Fruit fly (Drosophila melanogaster) whole organism, embryonic: Measurements from ENCODE around the gene CG3726.

ENCODE experiments used
- ATbp ChIP-seq: fragments of 200-800 bp; sonication (Bioruptor generic); optimal IDR thresholded peaks from 2 replicates; lab custom pipeline; 2017; ENCODE audit warnings: missing biosample characterization, mild to moderate bottlenecking, missing genetic modification characterization, missing genetic modification reagents
- Bgb ChIP-seq: fragments of 200-800 bp; sonication (Bioruptor generic); IDR thresholded peaks from 2 replicates; pipeline ENCODE4 v1.3.6; 2022; ENCODE audit warnings: missing biosample characterization, missing genetic modification characterization; ENCODE audit not compliant: partially characterized antibody
- CG10366 ChIP-seq: fragments of 200-800 bp; sonication (Bioruptor generic); IDR thresholded peaks from 2 replicates; pipeline ENCODE4 v1.3.6; 2022; ENCODE audit warnings: missing biosample characterization, missing genetic modification characterization
- CG10462 ChIP-seq: fragments of 200-800 bp; sonication (Bioruptor generic); optimal IDR thresholded peaks from 2 replicates; lab custom pipeline; 2016; ENCODE audit warnings: missing biosample characterization, missing genetic modification characterization
- CG12071 ChIP-seq: fragments of 200-800 bp; sonication (Bioruptor generic); optimal IDR thresholded peaks from 3 replicates; lab custom pipeline; 2018; ENCODE audit warnings: missing biosample characterization, mild to moderate bottlenecking, missing genetic modification characterization
- CG12155 ChIP-seq: fragments of 200-800 bp; sonication (Bioruptor generic); optimal IDR thresholded peaks from 3 replicates; lab custom pipeline; 2016; ENCODE audit warnings: missing biosample characterization, missing genetic modification characterization
- CG13775 ChIP-seq: fragments of 200-800 bp; sonication (Bioruptor generic); optimal IDR thresholded peaks from 3 replicates; lab custom pipeline; 2017; ENCODE audit warnings: missing biosample characterization, mild to moderate bottlenecking, missing genetic modification characterization
- CG14050 ChIP-seq: fragments of 200-800 bp; sonication (Bioruptor generic); IDR thresholded peaks from 3 replicates; pipeline ENCODE4 v1.3.6; 2022; ENCODE audit warnings: missing biosample characterization, missing genetic modification characterization
- CG15269 ChIP-seq: fragments of 200-800 bp; sonication (Bioruptor generic); optimal IDR thresholded peaks from 2 replicates; lab custom pipeline; 2018; ENCODE audit warnings: missing biosample characterization, mild to moderate bottlenecking, missing genetic modification characterization, moderate library complexity
- CG1529 ChIP-seq: fragments of 200-800 bp; sonication (Bioruptor generic); optimal IDR thresholded peaks from 3 replicates; lab custom pipeline; 2018; ENCODE audit warnings: missing biosample characterization, missing genetic modification characterization
- CG16813 ChIP-seq: fragments of 200-800 bp; sonication (Bioruptor generic); IDR thresholded peaks from 3 replicates; pipeline ENCODE4 v1.3.6; 2022; ENCODE audit warnings: missing biosample characterization, missing genetic modification characterization; ENCODE audit not compliant: partially characterized antibody
- CG16815 ChIP-seq: fragments of 200-800 bp; sonication (Bioruptor generic); optimal IDR thresholded peaks from 3 replicates; lab custom pipeline; 2017; ENCODE audit warnings: missing biosample characterization, mild to moderate bottlenecking, missing genetic modification characterization
- CG17359 ChIP-seq: fragments of 200-800 bp; sonication (Bioruptor generic); optimal IDR thresholded peaks from 3 replicates; lab custom pipeline; 2018; ENCODE audit warnings: missing biosample characterization, mild to moderate bottlenecking, missing genetic modification characterization, moderate library complexity
- CG17385 ChIP-seq: fragments of 200-800 bp; sonication (Bioruptor generic); optimal IDR thresholded peaks from 3 replicates; lab custom pipeline; 2018; ENCODE audit warnings: missing biosample characterization, mild to moderate bottlenecking, missing genetic modification characterization
- CG32532 ChIP-seq: fragments of 200-800 bp; sonication (Bioruptor generic); IDR thresholded peaks from 2 replicates; pipeline ENCODE4 v1.3.6; 2022; ENCODE audit warnings: missing biosample characterization, missing genetic modification characterization
- CG3995 ChIP-seq: fragments of 200-800 bp; sonication (Bioruptor generic); optimal IDR thresholded peaks from 3 replicates; lab custom pipeline; 2016; ENCODE audit warnings: missing biosample characterization, missing genetic modification characterization
- CG4360 ChIP-seq: fragments of 200-800 bp; sonication (Bioruptor generic); IDR thresholded peaks from 2 replicates; pipeline ENCODE4 v1.3.6; 2022; ENCODE audit warnings: missing biosample characterization, missing genetic modification characterization
- CG5180 ChIP-seq: fragments of 200-800 bp; sonication (Bioruptor generic); optimal IDR thresholded peaks from 3 replicates; lab custom pipeline; 2017; ENCODE audit warnings: missing biosample characterization, missing genetic modification characterization, mild to moderate bottlenecking, moderate library complexity, missing genetic modification reagents
- CG6272 ChIP-seq: fragments of 200-800 bp; sonication (Bioruptor generic); IDR thresholded peaks from 2 replicates; pipeline ENCODE4 v1.3.6; 2022; ENCODE audit warnings: missing biosample characterization, missing genetic modification characterization
- CG6654 ChIP-seq: fragments of 200-800 bp; sonication (Bioruptor generic); optimal IDR thresholded peaks from 2 replicates; lab custom pipeline; 2017; ENCODE audit warnings: missing biosample characterization, mild to moderate bottlenecking, missing genetic modification characterization
- CG6791 ChIP-seq: fragments of 200-800 bp; sonication (Bioruptor generic); IDR thresholded peaks from 3 replicates; pipeline ENCODE4 v1.3.6; 2022; ENCODE audit warnings: missing biosample characterization, missing genetic modification characterization; ENCODE audit not compliant: partially characterized antibody
- CG7928 ChIP-seq: fragments of 200-800 bp; sonication (Bioruptor generic); optimal IDR thresholded peaks from 2 replicates; lab custom pipeline; 2017; ENCODE audit warnings: missing biosample characterization, mild to moderate bottlenecking, missing genetic modification characterization
- CG9876 ChIP-seq: fragments of 200-800 bp; sonication (Bioruptor generic); optimal IDR thresholded peaks from 2 replicates; lab custom pipeline; 2016; ENCODE audit warnings: missing biosample characterization, missing genetic modification characterization
- D19B ChIP-seq: fragments of 200-800 bp; sonication (Bioruptor generic); optimal IDR thresholded peaks from 2 replicates; lab custom pipeline; 2017; ENCODE audit warnings: missing biosample characterization, mild to moderate bottlenecking, missing genetic modification characterization
- Dp ChIP-seq: fragments of 200-800 bp; sonication (Bioruptor generic); optimal IDR thresholded peaks from 2 replicates; lab custom pipeline; 2018; ENCODE audit warnings: missing biosample characterization, mild to moderate bottlenecking, missing genetic modification characterization, moderate library complexity
- Hmx ChIP-seq: fragments of 200-800 bp; sonication (Bioruptor generic); optimal IDR thresholded peaks from 2 replicates; lab custom pipeline; 2016; ENCODE audit warnings: missing biosample characterization, missing genetic modification characterization
- Kr ChIP-seq: fragments of 200-800 bp; sonication (Bioruptor generic); optimal IDR thresholded peaks from 2 replicates; lab custom pipeline; 2017; ENCODE audit warnings: missing biosample characterization, mild to moderate bottlenecking, missing genetic modification characterization
- Optix ChIP-seq: fragments of 200-800 bp; sonication (Bioruptor generic); IDR thresholded peaks from 3 replicates; pipeline ENCODE4 v1.3.6; 2022; ENCODE audit warnings: missing biosample characterization, missing genetic modification characterization
- Sox102F ChIP-seq: fragments of 200-800 bp; sonication (Bioruptor generic); optimal IDR thresholded peaks from 2 replicates; lab custom pipeline; 2018; ENCODE audit warnings: missing biosample characterization, mild to moderate bottlenecking, missing genetic modification characterization, moderate library complexity
- Usf ChIP-seq: fragments of 200-800 bp; sonication (Bioruptor generic); optimal IDR thresholded peaks from 2 replicates; lab custom pipeline; 2017; ENCODE audit warnings: missing genotype, missing biosample characterization, missing genetic modification characterization
- ase ChIP-seq: fragments of 200-800 bp; sonication (Bioruptor generic); IDR thresholded peaks from 3 replicates; pipeline ENCODE4 v1.3.6; 2022; ENCODE audit warnings: missing biosample characterization, missing genetic modification characterization
- bbx ChIP-seq: fragments of 200-800 bp; sonication (Bioruptor generic); IDR thresholded peaks from 2 replicates; pipeline ENCODE4 v1.3.6; 2022; ENCODE audit warnings: missing biosample characterization, missing genetic modification characterization; ENCODE audit not compliant: partially characterized antibody
- croc ChIP-seq: fragments of 200-800 bp; sonication (Bioruptor generic); conservative IDR thresholded peaks from 3 replicates; pipeline ENCODE4 v1.3.6; 2022; ENCODE audit warnings: missing biosample characterization, missing genetic modification characterization
- disco-r ChIP-seq: fragments of 200-800 bp; sonication (Bioruptor generic); optimal IDR thresholded peaks from 2 replicates; lab custom pipeline; 2016; ENCODE audit warnings: missing biosample characterization, missing genetic modification characterization
- en ChIP-seq: fragments of 200-800 bp; sonication (Bioruptor generic); optimal IDR thresholded peaks from 2 replicates; lab custom pipeline; 2016; ENCODE audit warnings: missing biosample characterization, missing genetic modification characterization
- fd96Cb ChIP-seq: fragments of 200-800 bp; sonication (Bioruptor generic); optimal IDR thresholded peaks from 2 replicates; lab custom pipeline; 2018; ENCODE audit warnings: missing biosample characterization, mild to moderate bottlenecking, missing genetic modification characterization, moderate library complexity
- gem ChIP-seq: fragments of 200-800 bp; sonication (Bioruptor generic); optimal IDR thresholded peaks from 2 replicates; lab custom pipeline; 2019; ENCODE audit warnings: missing biosample characterization, mild to moderate bottlenecking, missing genetic modification characterization, moderate library complexity
- hbn ChIP-seq: fragments of 200-800 bp; sonication (Bioruptor generic); IDR thresholded peaks from 2 replicates; pipeline ENCODE4 v1.3.6; 2022; ENCODE audit warnings: missing biosample characterization, missing genetic modification characterization; ENCODE audit not compliant: partially characterized antibody
- ind ChIP-seq: fragments of 200-800 bp; sonication (Bioruptor generic); optimal IDR thresholded peaks from 3 replicates; lab custom pipeline; 2016; ENCODE audit warnings: missing biosample characterization, missing genetic modification characterization
- kni ChIP-seq: fragments of 200-800 bp; sonication (Bioruptor generic); optimal IDR thresholded peaks from 3 replicates; lab custom pipeline; 2017; ENCODE audit warnings: mild to moderate bottlenecking, missing biosample characterization, missing genetic modification reagents, missing genetic modification characterization
- nom ChIP-seq: fragments of 200-800 bp; sonication (Bioruptor generic); optimal IDR thresholded peaks from 2 replicates; lab custom pipeline; 2017; ENCODE audit warnings: missing biosample characterization, missing genetic modification characterization, mild to moderate bottlenecking, moderate library complexity, missing genetic modification reagents
- pzg ChIP-seq: fragments of 200-800 bp; sonication (Bioruptor generic); optimal IDR thresholded peaks from 3 replicates; lab custom pipeline; 2018; ENCODE audit warnings: missing biosample characterization, mild to moderate bottlenecking, missing genetic modification characterization, moderate library complexity
- repo ChIP-seq: fragments of 200-800 bp; sonication (Bioruptor generic); optimal IDR thresholded peaks from 2 replicates; lab custom pipeline; 2016; ENCODE audit warnings: missing biosample characterization, missing genetic modification characterization
- salm ChIP-seq: fragments of 200-800 bp; sonication (Bioruptor generic); optimal IDR thresholded peaks from 2 replicates; lab custom pipeline; 2018; ENCODE audit warnings: missing biosample characterization, mild to moderate bottlenecking, missing genetic modification characterization
- sc ChIP-seq, 3 experiments: fragments of >200 bp in 2 of 3; fragments of 200-800 bp in 1 of 3; sonication (Bioruptor generic) in 1 of 3; optimal IDR thresholded peaks; 2 replicates in 2 of 3; 3 replicates in 1 of 3; lab custom pipeline; 2017; ENCODE audit warnings: mild to moderate bottlenecking in 1 of 3, missing biosample characterization in 1 of 3, missing genetic modification characterization in 1 of 3, missing genetic modification reagents in 1 of 3
- scrt ChIP-seq: fragments of 200-800 bp; sonication (Bioruptor generic); optimal IDR thresholded peaks from 2 replicates; lab custom pipeline; 2018; ENCODE audit warnings: missing biosample characterization, mild to moderate bottlenecking, missing genetic modification characterization, moderate library complexity
- sug ChIP-seq: fragments of 200-800 bp; optimal IDR thresholded peaks from 2 replicates; lab custom pipeline; 2019; ENCODE audit warnings: missing biosample characterization, mild to moderate bottlenecking, missing genetic modification characterization, moderate library complexity
- ttk ChIP-seq: fragments of 200-800 bp; sonication (Bioruptor generic); IDR thresholded peaks from 2 replicates; pipeline ENCODE4 v2.1.2; 2022; ENCODE audit warnings: missing biosample characterization, missing genetic modification characterization
- twi ChIP-seq: fragments of 200-800 bp; optimal IDR thresholded peaks from 2 replicates; lab custom pipeline; 2019; ENCODE audit warnings: missing biosample characterization, mild to moderate bottlenecking, missing genetic modification characterization, moderate library complexity

Gene CG3726

DNA sequence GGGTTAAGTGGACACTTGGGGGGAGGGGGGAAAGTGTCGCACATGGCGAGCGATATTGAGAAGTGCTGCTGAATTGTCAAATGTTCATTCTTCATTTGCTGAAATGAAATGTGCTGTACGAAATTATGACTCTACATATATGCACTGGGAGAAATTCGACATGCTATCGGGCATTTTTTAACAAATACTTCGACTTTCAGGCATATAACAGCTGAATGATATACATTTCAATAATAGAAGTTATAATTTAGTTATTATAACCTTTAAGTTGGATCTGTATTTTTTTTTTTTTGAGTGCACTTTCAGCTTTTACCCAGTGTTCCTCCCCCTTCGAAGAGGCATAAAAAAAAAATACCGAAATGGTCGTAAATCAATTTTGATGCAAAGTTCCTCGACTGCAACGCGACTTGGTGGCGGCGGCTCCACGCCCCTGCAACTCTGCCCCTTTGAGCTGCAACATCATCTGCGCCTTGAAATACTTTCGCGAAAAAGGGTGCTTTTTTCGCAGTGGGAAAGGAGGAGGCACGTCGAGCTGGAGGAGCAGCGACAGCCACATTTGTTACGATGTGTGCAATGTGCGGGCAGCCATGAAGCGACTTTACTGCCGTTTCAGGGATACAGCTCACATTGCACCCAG lies 56.6 kb downstream of the CG3726 start (continued):
- peak; percentile 63 for TF ChIP-seq gem (tag; lab: Kevin White, UChicago)
- no peak for TF ChIP-seq sug (tag; lab: Kevin White, UChicago)
- no peak for TF ChIP-seq pzg (GFP tag; lab: Kevin White, UChicago)
- no peak for TF ChIP-seq Dp
- TF ChIP-seq CG17385 (GFP tag; lab: Kevin White, UChicago), result peak; percentile 1
- no peak for TF ChIP-seq disco-r (GFP tag; lab: Kevin White, UChicago)
- TF ChIP-seq fd96Cb (tag; lab: Kevin White, UChicago), result peak; percentile 32
- peak; percentile 4 for TF ChIP-seq CG15269 (tag; lab: Kevin White, UChicago)
- TF ChIP-seq twi (tag; lab: Kevin White, UChicago), result no peak
- TF ChIP-seq CG32532 (GFP tag; lab: Robert Waterston, UW), result no peak
- TF ChIP-seq croc, result no peak
- TF ChIP-seq scrt, result no peak
- no peak for TF ChIP-seq CG12071 (GFP tag; lab: Kevin White, UChicago)
- TF ChIP-seq sc (optimal IDR thresholded peaks at IDR 0.05; lab: Kevin White, UChicago), result no peak
- TF ChIP-seq sc (GFP tag; optimal IDR thresholded peaks at IDR 0.05; lab: Kevin White, UChicago), result no peak
- peak; percentile 28 for TF ChIP-seq CG17359 (tag; lab: Kevin White, UChicago)
- no peak for TF ChIP-seq kni (GFP tag; lab: Kevin White, UChicago)
- no peak for TF ChIP-seq CG5180 (GFP tag; lab: Kevin White, UChicago)
- TF ChIP-seq CG3995 (GFP tag; lab: Kevin White, UChicago), result no peak
- peak; percentile 11 for TF ChIP-seq CG12155 (GFP tag; lab: Kevin White, UChicago)
- TF ChIP-seq Sox102F, result peak; percentile 60
- peak; percentile 41 for TF ChIP-seq nom (GFP tag; lab: Kevin White, UChicago)
- TF ChIP-seq CG10462 (GFP tag; lab: Kevin White, UChicago), result no peak
- no peak for TF ChIP-seq bbx (GFP tag; lab: Robert Waterston, UW)
- TF ChIP-seq CG10366 (GFP tag; lab: Robert Waterston, UW), result 0 out of 2 replicates have a peak, but pooled peaks have one; percentile 37
- no peak for TF ChIP-seq Bgb
- no peak for TF ChIP-seq ase (GFP tag; lab: Robert Waterston, UW)
- TF ChIP-seq en (GFP tag; lab: Kevin White, UChicago), result no peak
- no peak for TF ChIP-seq CG13775 (GFP tag; lab: Kevin White, UChicago)
- TF ChIP-seq Optix (GFP tag; lab: Robert Waterston, UW), result no peak
- TF ChIP-seq CG6272 (GFP tag; lab: Robert Waterston, UW), result no peak
- no peak for TF ChIP-seq CG16813 (GFP tag; lab: Robert Waterston, UW)
- no peak for TF ChIP-seq hbn (GFP tag; lab: Robert Waterston, UW)
- no peak for TF ChIP-seq CG14050
- TF ChIP-seq Usf (GFP tag; lab: Kevin White, UChicago), result no peak
- TF ChIP-seq CG6791 (GFP tag; lab: Robert Waterston, UW), result no peak
- no peak for TF ChIP-seq repo (GFP tag; lab: Kevin White, UChicago)
- peak; percentile 15 for TF ChIP-seq ATbp (GFP tag; lab: Kevin White, UChicago)
- TF ChIP-seq CG16815 (GFP tag; lab: Kevin White, UChicago), result no peak
- TF ChIP-seq CG9876 (GFP tag; lab: Kevin White, UChicago), result no peak
- TF ChIP-seq Kr, result no peak
- no peak for TF ChIP-seq Hmx
- TF ChIP-seq ttk (GFP tag; lab: Robert Waterston, UW), result peak; percentile 50; the same call in 1 of the 2 replicates
- TF ChIP-seq ind (GFP tag; lab: Kevin White, UChicago), result peak; percentile 11
- no peak for TF ChIP-seq salm (tag; lab: Kevin White, UChicago)
- no peak for TF ChIP-seq D19B (GFP tag; lab: Kevin White, UChicago)
- TF ChIP-seq CG7928 (GFP tag; lab: Kevin White, UChicago), result no peak
- TF ChIP-seq CG4360 (GFP tag; lab: Robert Waterston, UW), result no peak
- no peak for TF ChIP-seq CG6654 (GFP tag; lab: Kevin White, UChicago)
- no peak for TF ChIP-seq CG1529 (GFP tag; lab: Kevin White, UChicago)
